Worm (Caenorhabditis elegans): ENCODE measurements around the gene F19B10.1.

The F19B10.1 gene

DNA sequence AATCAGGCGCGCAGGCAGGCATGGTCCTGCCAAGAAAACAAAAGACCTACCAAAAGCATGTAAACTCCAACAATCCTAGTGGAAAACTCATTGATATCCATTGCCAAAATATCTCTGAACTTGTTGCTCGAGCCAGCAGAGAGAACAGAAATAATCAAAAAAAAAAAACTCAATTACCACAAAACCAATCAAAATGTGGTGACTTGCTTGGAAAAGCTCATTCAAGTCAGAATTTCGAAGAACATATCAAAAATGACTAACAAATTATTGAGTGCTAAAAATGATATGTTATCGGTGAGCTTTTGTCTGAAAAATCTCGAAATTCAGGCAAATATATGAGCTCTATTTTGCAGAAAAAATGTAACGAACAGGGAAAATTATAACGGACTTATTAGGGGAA, 18.3 kb downstream of the F19B10.1 start, which contains the start of gene srx-105:
srx-105 (minus strand) TSS at position 101 of the 400 bp plus-strand sequence.
- no peak for TF ChIP-seq fos-1 (tag; optimal IDR thresholded peaks at IDR 0.05)

DNA sequence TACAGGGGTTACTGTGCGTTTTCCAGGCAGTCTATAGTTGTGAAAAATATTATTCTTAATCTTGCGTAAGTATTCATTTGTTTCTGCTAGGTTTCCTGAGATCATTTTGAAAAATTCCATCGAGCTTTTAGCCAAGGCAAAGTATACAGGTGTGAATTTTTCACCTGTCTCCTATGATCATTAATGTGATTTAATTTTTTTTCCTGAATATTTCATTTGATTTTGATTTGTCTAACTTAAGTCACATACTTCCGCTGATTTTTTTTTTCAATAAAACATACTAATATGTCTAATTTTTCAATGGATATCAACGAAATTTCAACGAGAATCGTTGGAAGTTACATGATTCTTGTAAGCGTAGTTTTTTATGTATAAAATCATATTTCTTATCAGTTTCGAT, 22.3 kb downstream of the F19B10.1 start, which contains the start of gene srx-108:
srx-108 (plus strand) TSS at position 301 of the 400 bp plus-strand sequence.
- TF ChIP-seq ztf-4 (tag; optimal IDR thresholded peaks at IDR 0.05) (no peak), jun-1 (tag; optimal IDR thresholded peaks at IDR 0.05) (no peak), eor-1 (tag; optimal IDR thresholded peaks at IDR 0.05) (no peak), ceh-16 (tag; optimal IDR thresholded peaks at IDR 0.05) (no peak), ztf-11 (tag; optimal IDR thresholded peaks at IDR 0.05) (no peak), nhr-237 (tag; optimal IDR thresholded peaks at IDR 0.05) (no peak), elt-1 (tag; optimal IDR thresholded peaks at IDR 0.05) (no peak), elt-3 (tag; optimal IDR thresholded peaks at IDR 0.05) (no peak), tbx-2 (tag; optimal IDR thresholded peaks at IDR 0.05) (no peak), skn-1 (tag; optimal IDR thresholded peaks at IDR 0.05) (no peak), zag-1 (tag; optimal IDR thresholded peaks at IDR 0.05) (no peak), fos-1 (tag; optimal IDR thresholded peaks at IDR 0.05) (no peak), sea-2 (GFP tag; optimal IDR thresholded peaks at IDR 0.05) (no peak), lsy-12 (tag; optimal IDR thresholded peaks at IDR 0.05) (no peak), unc-62 (GFP tag; optimal IDR thresholded peaks at IDR 0.05) (no peak), nhr-43 (tag; optimal IDR thresholded peaks at IDR 0.05; ENCODE audit: poor library complexity, severe bottlenecking) (no peak), nhr-23 (tag; optimal IDR thresholded peaks at IDR 0.05) (no peak), nhr-77 (tag; optimal IDR thresholded peaks at IDR 0.05) (no peak), lin-39 (tag; optimal IDR thresholded peaks at IDR 0.05) (no peak), nhr-12 (tag; optimal IDR thresholded peaks at IDR 0.05) (no peak)

DNA sequence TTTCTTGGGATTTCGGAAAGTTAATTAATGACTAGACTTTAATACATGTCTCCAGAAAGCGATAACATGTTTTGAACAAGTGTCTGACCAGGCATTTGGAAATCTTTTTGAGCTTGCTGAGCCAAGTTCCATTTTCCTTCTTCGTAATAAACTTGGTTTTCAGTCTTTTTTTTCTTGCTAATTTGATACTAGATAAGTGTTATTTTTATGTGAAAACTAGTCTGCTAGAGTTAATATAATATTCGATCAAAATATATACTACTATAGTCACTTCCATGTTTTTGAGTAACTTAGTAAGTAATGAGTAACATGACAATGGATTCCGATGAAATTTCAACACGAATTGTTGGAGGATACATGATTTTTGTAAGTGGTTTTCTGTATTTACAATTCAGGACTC, 26.3 kb downstream of the F19B10.1 start, which contains the start of gene srx-110:
srx-110 (plus strand) TSS at position 301 of the 400 bp plus-strand sequence.
- TF ChIP-seq jun-1 (tag; optimal IDR thresholded peaks at IDR 0.05) (no peak), R02D3.7 (tag; optimal IDR thresholded peaks at IDR 0.05) (no peak), zag-1 (tag; optimal IDR thresholded peaks at IDR 0.05) (no peak), sea-2 (GFP tag; optimal IDR thresholded peaks at IDR 0.05) (no peak), unc-62 (GFP tag; optimal IDR thresholded peaks at IDR 0.05) (no peak), mml-1 (tag; optimal IDR thresholded peaks at IDR 0.05) (no peak), nhr-23 (tag; optimal IDR thresholded peaks at IDR 0.05) (no peak), nfya-1 (tag; optimal IDR thresholded peaks at IDR 0.05; ENCODE audit: insufficient read depth) (no peak), lsy-12 (tag; optimal IDR thresholded peaks at IDR 0.05) (no peak)

DNA sequence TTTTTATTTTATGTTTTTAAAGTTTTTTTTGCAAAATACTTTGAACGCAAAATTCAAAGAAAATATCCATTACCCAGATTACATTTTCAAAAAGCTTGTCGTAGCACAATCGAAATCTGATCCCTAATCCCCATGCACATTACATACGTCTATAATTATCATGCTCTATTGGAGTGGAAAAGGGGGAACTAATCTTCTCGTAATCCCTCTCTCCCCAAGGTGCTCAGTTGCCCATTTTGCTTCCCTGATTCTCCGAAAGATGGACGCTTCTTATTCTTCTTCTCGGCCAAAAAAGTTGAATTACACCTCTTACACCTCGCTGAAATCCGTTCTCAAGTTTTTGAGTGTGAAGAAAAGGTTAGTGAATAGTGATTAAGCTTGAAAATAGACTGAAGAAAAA, 28.1 kb downstream of the F19B10.1 start, which contains the start of gene fbxc-53:
fbxc-53 (plus strand) TSS at position 245 of the 400 bp plus-strand sequence.
- TF ChIP-seq elt-3 (tag; optimal IDR thresholded peaks at IDR 0.05) (no peak), egl-5 (tag; optimal IDR thresholded peaks at IDR 0.05) (no peak), nhr-67 (tag; optimal IDR thresholded peaks at IDR 0.05) (no peak), elt-1 (tag; optimal IDR thresholded peaks at IDR 0.05) (no peak), pha-4 (tag; optimal IDR thresholded peaks at IDR 0.05) (no peak), mdl-1 (tag; optimal IDR thresholded peaks at IDR 0.05) (no peak), lin-39 (tag; optimal IDR thresholded peaks at IDR 0.05) (no peak), unc-62 (GFP tag; optimal IDR thresholded peaks at IDR 0.05) (no peak), aly-2 (tag; optimal IDR thresholded peaks at IDR 0.05) (no peak), lin-15B (tag; optimal IDR thresholded peaks at IDR 0.05) (no peak)

DNA sequence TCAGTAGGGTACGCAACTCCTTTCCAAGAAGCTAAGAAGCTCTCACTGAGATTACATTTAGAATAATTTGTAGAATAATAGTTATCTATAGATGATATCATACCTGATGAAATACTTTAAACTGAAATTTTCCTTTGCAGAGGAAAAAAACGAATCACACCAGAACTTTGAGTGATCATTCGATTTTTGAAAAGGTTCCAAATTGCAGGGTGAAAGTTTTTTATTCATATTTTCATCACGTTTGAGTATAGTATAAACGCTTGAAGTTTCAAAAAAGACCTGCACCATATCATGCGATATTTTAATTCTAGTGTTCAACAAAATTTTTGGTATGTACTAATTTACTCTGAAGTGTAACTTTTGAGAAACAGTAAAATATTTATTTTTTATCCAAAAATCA, 31.6 kb downstream of the F19B10.1 start, which contains the start of gene srh-100:
srh-100 (minus strand) TSS at position 101 of the 400 bp plus-strand sequence.
- TF ChIP-seq daf-12 (tag; optimal IDR thresholded peaks at IDR 0.05) (no peak), egl-27 (tag; optimal IDR thresholded peaks at IDR 0.05) (no peak), lsy-12 (tag; optimal IDR thresholded peaks at IDR 0.05) (no peak), nhr-43 (tag; optimal IDR thresholded peaks at IDR 0.05; ENCODE audit: poor library complexity, severe bottlenecking) (no peak), pha-4 (tag; optimal IDR thresholded peaks at IDR 0.05) (no peak), tbx-2 (tag; optimal IDR thresholded peaks at IDR 0.05) (no peak), unc-62 (GFP tag; optimal IDR thresholded peaks at IDR 0.05) (no peak), ztf-11 (tag; optimal IDR thresholded peaks at IDR 0.05) (no peak), elt-1 (tag; optimal IDR thresholded peaks at IDR 0.05) (no peak), snpc-4 (tag; optimal IDR thresholded peaks at IDR 0.05) (no peak), unc-39 (tag; optimal IDR thresholded peaks at IDR 0.05) (no peak)

Data from whole organism, L3 larva.